Fruit fly (Drosophila melanogaster) whole organism, pupa: ENCODE measurements around the gene CG45099.

Experiments
- CG10348 ChIP-seq: fragments of 200-800 bp; sonication (Bioruptor generic); IDR thresholded peaks from 2 replicates; pipeline ENCODE4 v1.3.6; 2022; ENCODE audit warnings: missing biosample characterization, missing genetic modification characterization
- CG12605 ChIP-seq: fragments of 200-800 bp; sonication (Bioruptor generic); IDR thresholded peaks from 2 replicates; pipeline ENCODE4 v1.3.6; 2022; ENCODE audit warnings: missing biosample characterization, missing genetic modification characterization
- CG13204 ChIP-seq: fragments of 200-800 bp; sonication (Bioruptor generic); optimal IDR thresholded peaks from 2 replicates; lab custom pipeline; 2018; ENCODE audit warnings: missing biosample characterization, mild to moderate bottlenecking, missing genetic modification characterization, moderate library complexity
- CG14655 ChIP-seq: fragments of 200-800 bp; sonication (Bioruptor generic); optimal IDR thresholded peaks from 3 replicates; lab custom pipeline; 2017; ENCODE audit warnings: mild to moderate bottlenecking, missing biosample characterization, missing genetic modification reagents, missing genetic modification characterization
- CG15710 ChIP-seq: fragments of 200-800 bp; sonication (Bioruptor generic); optimal IDR thresholded peaks from 2 replicates; lab custom pipeline; 2018; ENCODE audit warnings: missing biosample characterization, mild to moderate bottlenecking, missing genetic modification characterization, moderate library complexity
- CG17806 ChIP-seq: fragments of 200-800 bp; sonication (Bioruptor generic); optimal IDR thresholded peaks from 2 replicates; lab custom pipeline; 2018; ENCODE audit warnings: missing biosample characterization, mild to moderate bottlenecking, missing genetic modification characterization, moderate library complexity
- CG32121 ChIP-seq: fragments of 200-800 bp; sonication (Bioruptor generic); IDR thresholded peaks from 2 replicates; pipeline ENCODE4 v1.3.6; 2022; ENCODE audit warnings: missing biosample characterization, missing genetic modification characterization
- CG34367 ChIP-seq: fragments of 200-800 bp; sonication (Bioruptor generic); optimal IDR thresholded peaks from 2 replicates; lab custom pipeline; 2018; ENCODE audit warnings: missing biosample characterization, mild to moderate bottlenecking, missing genetic modification characterization
- CG4496 ChIP-seq: fragments of 200-800 bp; sonication (Bioruptor generic); IDR thresholded peaks from 3 replicates; pipeline ENCODE4 v1.3.6; 2022; ENCODE audit warnings: missing biosample characterization, missing genetic modification characterization
- CG8159 ChIP-seq: fragments of 200-800 bp; sonication (Bioruptor generic); optimal IDR thresholded peaks from 3 replicates; lab custom pipeline; 2018; ENCODE audit warnings: missing biosample characterization, mild to moderate bottlenecking, missing genetic modification characterization, moderate library complexity
- CG8301 ChIP-seq: fragments of 200-800 bp; sonication (Bioruptor generic); optimal IDR thresholded peaks from 2 replicates; lab custom pipeline; 2018; ENCODE audit warnings: missing biosample characterization, mild to moderate bottlenecking, missing genetic modification characterization
- CG9948 ChIP-seq: fragments of 200-800 bp; sonication (Bioruptor generic); optimal IDR thresholded peaks from 2 replicates; lab custom pipeline; 2018; ENCODE audit warnings: missing biosample characterization, mild to moderate bottlenecking, missing genetic modification characterization, moderate library complexity
- D1 ChIP-seq: fragments of 200-800 bp; sonication (Bioruptor generic); optimal IDR thresholded peaks from 2 replicates; lab custom pipeline; 2018; ENCODE audit warnings: missing biosample characterization, mild to moderate bottlenecking, missing genetic modification characterization, moderate library complexity
- EcR ChIP-seq: fragments of 200-800 bp; sonication (Bioruptor generic); optimal IDR thresholded peaks from 3 replicates; lab custom pipeline; 2019; ENCODE audit warnings: missing biosample characterization, missing genetic modification characterization, mild to moderate bottlenecking, moderate library complexity, missing genetic modification reagents
- Ets98B ChIP-seq: fragments of 200-800 bp; sonication (Bioruptor generic); IDR thresholded peaks from 2 replicates; pipeline ENCODE4 v1.3.6; 2022; ENCODE audit warnings: missing biosample characterization, missing genetic modification characterization
- Pif1A ChIP-seq: fragments of 200-800 bp; sonication (Bioruptor generic); optimal IDR thresholded peaks from 3 replicates; lab custom pipeline; 2016; ENCODE audit warnings: missing biosample characterization, missing genetic modification characterization
- Pif1B ChIP-seq: fragments of 200-800 bp; sonication (Bioruptor generic); optimal IDR thresholded peaks from 3 replicates; lab custom pipeline; 2016; ENCODE audit warnings: missing biosample characterization, missing genetic modification characterization
- Snoo ChIP-seq: fragments of 200-800 bp; sonication (Bioruptor generic); optimal IDR thresholded peaks from 3 replicates; lab custom pipeline; 2017; ENCODE audit warnings: missing biosample characterization, mild to moderate bottlenecking, missing genetic modification characterization, inconsistent platforms
- fd96Ca ChIP-seq: fragments of 200-800 bp; sonication (Bioruptor generic); IDR thresholded peaks from 3 replicates; pipeline ENCODE4 v1.3.6; 2022; ENCODE audit warnings: missing biosample characterization, missing genetic modification characterization
- gl ChIP-seq: fragments of 200-800 bp; sonication (Bioruptor generic); optimal IDR thresholded peaks from 2 replicates; lab custom pipeline; 2018; ENCODE audit warnings: missing biosample characterization, mild to moderate bottlenecking, missing genetic modification characterization
- rn ChIP-seq: fragments of 200-800 bp; sonication (Bioruptor generic); IDR thresholded peaks from 2 replicates; pipeline ENCODE4 v1.3.6; 2022; ENCODE audit warnings: missing biosample characterization, missing genetic modification characterization

CG45099 gene

DNA sequence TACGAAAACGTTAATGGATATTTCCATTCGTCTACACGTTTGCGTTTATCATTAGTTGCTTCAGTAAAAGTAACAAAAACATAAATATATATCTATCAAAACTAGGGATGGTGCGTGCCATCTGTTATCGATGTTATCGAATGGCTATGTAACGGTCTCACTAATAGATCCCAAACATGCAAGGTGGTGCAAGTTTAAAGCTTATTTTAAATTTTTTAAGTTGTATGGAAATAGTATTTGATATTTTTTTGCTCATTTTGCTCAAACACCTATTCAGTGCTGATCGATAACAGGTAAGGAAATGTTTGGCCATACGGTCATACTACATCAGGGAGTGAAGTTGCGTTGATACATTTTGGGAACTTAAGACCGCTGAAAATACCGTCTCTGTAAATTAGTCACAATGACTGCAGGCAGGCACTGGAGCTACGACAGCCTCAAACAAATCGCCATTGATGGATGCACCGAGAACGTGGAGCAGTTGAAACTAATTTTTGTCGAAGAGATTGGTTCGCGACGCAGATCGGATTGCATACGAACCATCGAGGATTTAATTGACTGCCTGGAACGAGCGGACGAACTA is at the start of gene CG45099, which contains the start of the genes CG6015, pit and Fadd:
Gene CG45099 (minus strand): TSS at position 127 of the 583 bp plus-strand sequence.
Gene CG6015 (minus strand): TSS at position 127 of the 583 bp plus-strand sequence.
Gene pit (plus strand): TSS at position 139 of the 583 bp plus-strand sequence.
Gene Fadd (plus strand): TSS at position 296 of the 583 bp plus-strand sequence.
- TF ChIP-seq Snoo (tag; lab: Kevin White, UChicago) = no peak
- no peak for TF ChIP-seq CG4496 (GFP tag; lab: Robert Waterston, UW)
- TF ChIP-seq EcR (GFP tag; lab: Kevin White, UChicago) = no peak
- TF ChIP-seq fd96Ca (GFP tag; lab: Robert Waterston, UW) = no peak
- TF ChIP-seq Pif1A (GFP tag; lab: Kevin White, UChicago) = no peak
- TF ChIP-seq Ets98B (GFP tag; lab: Robert Waterston, UW) = no peak
- no peak for TF ChIP-seq CG8159

- TF ChIP-seq CG13204 (GFP tag; lab: Kevin White, UChicago) (no peak), CG12605 (GFP tag; lab: Robert Waterston, UW) (peak; percentile 67)
Measured at dm6 chr3R:22080161-22080560, 46.1 kb upstream of the CG45099 start, which contains the start of gene CG13408. CG13408 (plus strand) TSS chr3R:22080382.

- no peak for TF ChIP-seq CG10348 (GFP tag; lab: Robert Waterston, UW)
- no peak for TF ChIP-seq EcR (GFP tag; lab: Kevin White, UChicago)
- TF ChIP-seq fd96Ca (GFP tag; lab: Robert Waterston, UW) = no peak
- TF ChIP-seq CG15710 (tag; lab: Kevin White, UChicago) = no peak
- TF ChIP-seq CG17806 (tag; lab: Kevin White, UChicago) = no peak
- no peak for TF ChIP-seq CG8301
- no peak for TF ChIP-seq CG8159
- TF ChIP-seq CG32121 (GFP tag; lab: Robert Waterston, UW) = no peak
- TF ChIP-seq gl (tag; lab: Kevin White, UChicago) = no peak
- TF ChIP-seq CG12605 (GFP tag; lab: Robert Waterston, UW) = no peak
Measured at dm6 chr3R:22072553-22072952, 38.5 kb upstream of the CG45099 start.

dm6 chr3R:22071628-22072027 is 37.5 kb upstream of the CG45099 start:
- TF ChIP-seq CG8301 (no peak), CG17806 (tag; lab: Kevin White, UChicago) (no peak), Ets98B (GFP tag; lab: Robert Waterston, UW) (no peak), Pif1B (GFP tag; lab: Kevin White, UChicago) (no peak), CG13204 (GFP tag; lab: Kevin White, UChicago) (no peak), CG9948 (tag; lab: Kevin White, UChicago) (no peak), CG10348 (GFP tag; lab: Robert Waterston, UW) (no peak), CG4496 (GFP tag; lab: Robert Waterston, UW) (no peak), CG34367 (tag; lab: Kevin White, UChicago) (no peak), fd96Ca (GFP tag; lab: Robert Waterston, UW) (no peak), CG14655 (GFP tag; lab: Kevin White, UChicago) (no peak), CG15710 (tag; lab: Kevin White, UChicago) (no peak), rn (GFP tag; lab: Robert Waterston, UW) (no peak), EcR (GFP tag; lab: Kevin White, UChicago) (no peak), D1 (tag; lab: Kevin White, UChicago) (no peak), Pif1A (GFP tag; lab: Kevin White, UChicago) (no peak), gl (tag; lab: Kevin White, UChicago) (no peak)

- TF ChIP-seq CG12605 (GFP tag; lab: Robert Waterston, UW) = no peak
- no peak for TF ChIP-seq CG15710 (tag; lab: Kevin White, UChicago)
- TF ChIP-seq Ets98B (GFP tag; lab: Robert Waterston, UW) = no peak
- TF ChIP-seq rn (GFP tag; lab: Robert Waterston, UW) = no peak
- TF ChIP-seq CG9948 (tag; lab: Kevin White, UChicago) = no peak
Measured at dm6 chr3R:22067235-22067634, 33.1 kb upstream of the CG45099 start.

- no peak for TF ChIP-seq CG14655 (GFP tag; lab: Kevin White, UChicago)
- no peak for TF ChIP-seq CG4496 (GFP tag; lab: Robert Waterston, UW)
- TF ChIP-seq EcR (GFP tag; lab: Kevin White, UChicago) = no peak
- peak; percentile 20 for TF ChIP-seq Pif1B (GFP tag; lab: Kevin White, UChicago)
- TF ChIP-seq CG10348 (GFP tag; lab: Robert Waterston, UW) = no peak
- no peak for TF ChIP-seq Ets98B (GFP tag; lab: Robert Waterston, UW)
Measured at dm6 chr3R:22066440-22066839, 32.4 kb upstream of the CG45099 start.

DNA sequence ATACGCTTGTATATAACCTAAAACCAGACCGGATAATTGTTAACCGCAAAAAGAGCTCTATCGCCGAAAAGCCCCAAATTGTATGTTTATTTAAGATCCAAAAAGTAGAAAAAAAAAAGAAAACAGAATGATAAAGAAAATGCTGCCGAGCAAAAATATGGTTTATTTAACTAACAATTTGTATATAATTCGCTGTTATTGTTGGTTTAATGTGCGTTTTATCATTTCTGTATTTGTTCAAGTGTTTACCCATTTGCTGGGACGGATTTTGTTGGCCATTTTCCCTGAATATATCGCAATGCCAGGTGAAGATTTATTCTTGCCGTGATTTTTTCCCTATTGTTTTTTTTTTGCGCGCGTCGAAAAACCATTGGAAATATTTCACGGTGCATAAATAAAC is 23.0 kb upstream of the CG45099 start:
- TF ChIP-seq CG13204 (GFP tag; lab: Kevin White, UChicago) (no peak), fd96Ca (GFP tag; lab: Robert Waterston, UW) (no peak), Snoo (tag; lab: Kevin White, UChicago) (no peak), Pif1A (GFP tag; lab: Kevin White, UChicago) (no peak), Ets98B (GFP tag; lab: Robert Waterston, UW) (no peak), gl (tag; lab: Kevin White, UChicago) (no peak), CG8159 (no peak), CG32121 (GFP tag; lab: Robert Waterston, UW) (no peak), CG8301 (no peak), CG12605 (GFP tag; lab: Robert Waterston, UW) (no peak)
